Fruit fly (Drosophila melanogaster) whole organism, embryonic: Measurements from ENCODE around the gene xmas.

Experiments used
- Awh ChIP-seq: fragments of 200-800 bp; sonication (Bioruptor generic); IDR thresholded peaks from 2 replicates; pipeline ENCODE4, ENCODE4 v1.3.6; 2022; ENCODE audit warnings: missing biosample characterization, missing genetic modification characterization
- B-H1 ChIP-seq: fragments of 200-800 bp; sonication (Bioruptor generic); IDR thresholded peaks from 3 replicates; pipeline ENCODE4 v1.3.6; 2022; ENCODE audit warnings: missing biosample characterization, missing genetic modification characterization
- Blimp-1 ChIP-seq: fragments of 200-800 bp; sonication (Bioruptor generic); optimal IDR thresholded peaks from 3 replicates; lab custom pipeline; 2018; ENCODE audit warnings: missing biosample characterization, missing genetic modification characterization, mild to moderate bottlenecking, moderate library complexity, missing genetic modification reagents
- CG10209 ChIP-seq: fragments of 200-800 bp; sonication (Bioruptor generic); optimal IDR thresholded peaks from 3 replicates; lab custom pipeline; 2017; ENCODE audit warnings: missing biosample characterization, mild to moderate bottlenecking, missing genetic modification characterization, missing genetic modification reagents
- CG10321 ChIP-seq: fragments of 200-800 bp; sonication (Bioruptor generic); IDR thresholded peaks from 2 replicates; pipeline ENCODE4 v1.3.6; 2022; ENCODE audit warnings: missing biosample characterization, missing genetic modification characterization
- CG12299 ChIP-seq: fragments of 200-800 bp; sonication (Bioruptor generic); optimal IDR thresholded peaks from 2 replicates; lab custom pipeline; 2018; ENCODE audit warnings: missing biosample characterization, mild to moderate bottlenecking, missing genetic modification characterization
- CG13296 ChIP-seq: fragments of 200-800 bp; sonication (Bioruptor generic); optimal IDR thresholded peaks from 3 replicates; lab custom pipeline; 2018; ENCODE audit warnings: missing biosample characterization, mild to moderate bottlenecking, missing genetic modification characterization
- CG17186 ChIP-seq: fragments of 200-800 bp; sonication (Bioruptor generic); optimal IDR thresholded peaks from 3 replicates; lab custom pipeline; 2017; ENCODE audit warnings: missing biosample characterization, missing genetic modification reagents, missing genetic modification characterization
- CG17328 ChIP-seq: fragments of 200-800 bp; sonication (Bioruptor generic); IDR thresholded peaks from 2 replicates; pipeline ENCODE4 v1.3.6; 2022; ENCODE audit warnings: missing biosample characterization, missing genetic modification characterization
- CG17361 ChIP-seq: fragments of 200-800 bp; sonication (Bioruptor generic); IDR thresholded peaks from 3 replicates; pipeline ENCODE4 v1.3.6; 2022; ENCODE audit warnings: missing biosample characterization, missing genetic modification characterization
- CG17829 ChIP-seq: fragments of 200-800 bp; optimal IDR thresholded peaks from 2 replicates; lab custom pipeline; 2019; ENCODE audit warnings: missing biosample characterization, mild to moderate bottlenecking, missing genetic modification characterization, moderate library complexity
- CG2199 ChIP-seq: fragments of 200-800 bp; sonication (Bioruptor generic); IDR thresholded peaks from 3 replicates; pipeline ENCODE4 v1.3.6; 2022; ENCODE audit warnings: missing biosample characterization, missing genetic modification characterization
- CG2678 ChIP-seq: fragments of 200-800 bp; sonication (Bioruptor generic); optimal IDR thresholded peaks from 3 replicates; lab custom pipeline; 2019; ENCODE audit warnings: missing biosample characterization, mild to moderate bottlenecking, missing genetic modification characterization, moderate library complexity
- CG34422 ChIP-seq: fragments of 200-800 bp; sonication (Bioruptor generic); IDR thresholded peaks from 3 replicates; pipeline ENCODE4 v1.3.6; 2022; ENCODE audit warnings: missing biosample characterization, missing genetic modification characterization
- CG6175 ChIP-seq: fragments of 200-800 bp; sonication (Bioruptor generic); IDR thresholded peaks from 3 replicates; pipeline ENCODE4 v1.3.6; 2022; ENCODE audit warnings: missing biosample characterization, missing genetic modification characterization
- CG6254 ChIP-seq: fragments of 200-800 bp; sonication (Bioruptor generic); optimal IDR thresholded peaks from 3 replicates; lab custom pipeline; 2017; ENCODE audit warnings: mild to moderate bottlenecking, missing biosample characterization, missing genetic modification reagents, missing genetic modification characterization
- CG7556 ChIP-seq: fragments of 200-800 bp; sonication (Bioruptor generic); optimal IDR thresholded peaks from 2 replicates; lab custom pipeline; 2017; ENCODE audit warnings: missing biosample characterization, mild to moderate bottlenecking, missing genetic modification characterization
- CG7839 ChIP-seq: fragments of 200-800 bp; sonication (Bioruptor generic); optimal IDR thresholded peaks from 3 replicates; lab custom pipeline; 2018; ENCODE audit warnings: missing biosample characterization, mild to moderate bottlenecking, missing genetic modification characterization, moderate library complexity
- CG9932 ChIP-seq: fragments of 200-800 bp; sonication (Bioruptor generic); IDR thresholded peaks from 2 replicates; pipeline ENCODE4 v1.3.6; 2022; ENCODE audit warnings: missing biosample characterization, missing genetic modification characterization
- CkIIα-i1 ChIP-seq: fragments of 200-800 bp; sonication (Bioruptor generic); IDR thresholded peaks from 2 replicates; pipeline ENCODE4 v1.3.6; 2022; ENCODE audit warnings: missing biosample characterization, missing genetic modification characterization
- CrebB ChIP-seq: fragments of 200-800 bp; sonication (Bioruptor generic); optimal IDR thresholded peaks from 3 replicates; lab custom pipeline; 2018; ENCODE audit warnings: missing biosample characterization, mild to moderate bottlenecking, missing genetic modification characterization
- Dbx ChIP-seq: fragments of 200-800 bp; sonication (Bioruptor generic); IDR thresholded peaks from 3 replicates; pipeline ENCODE4 v1.3.6; 2022; ENCODE audit warnings: missing biosample characterization, missing genetic modification characterization
- Deaf1 ChIP-seq: fragments of 200-800 bp; optimal IDR thresholded peaks from 3 replicates; lab custom pipeline; 2019; ENCODE audit warnings: missing biosample characterization, mild to moderate bottlenecking, missing genetic modification characterization, moderate library complexity
- Elba2 ChIP-seq: fragments of 200-800 bp; sonication (Bioruptor generic); optimal IDR thresholded peaks from 3 replicates; lab custom pipeline; 2016; ENCODE audit warnings: missing biosample characterization, missing genetic modification characterization
- Fer1 ChIP-seq: fragments of 200-800 bp; sonication (Bioruptor generic); optimal IDR thresholded peaks from 2 replicates; lab custom pipeline; 2017; ENCODE audit warnings: missing biosample characterization, mild to moderate bottlenecking, missing genetic modification characterization
- Hr3 ChIP-seq: fragments of 200-800 bp; sonication (Bioruptor generic); optimal IDR thresholded peaks from 3 replicates; lab custom pipeline; 2016; ENCODE audit warnings: missing biosample characterization, missing genetic modification characterization
- Nf-YC ChIP-seq: fragments of 200-800 bp; optimal IDR thresholded peaks from 3 replicates; lab custom pipeline; 2019; ENCODE audit warnings: missing biosample characterization, mild to moderate bottlenecking, missing genetic modification characterization, moderate library complexity
- Ptx1 ChIP-seq: fragments of 200-800 bp; sonication (Bioruptor generic); IDR thresholded peaks from 2 replicates; pipeline ENCODE4 v1.3.6; 2022; ENCODE audit warnings: missing biosample characterization, missing genetic modification characterization
- Rfx ChIP-seq: fragments of 200-800 bp; sonication (Bioruptor generic); IDR thresholded peaks from 2 replicates; pipeline ENCODE4 v1.3.6; 2022; ENCODE audit warnings: missing biosample characterization, missing genetic modification characterization
- Vsx1 ChIP-seq: fragments of 200-800 bp; sonication (Bioruptor generic); optimal IDR thresholded peaks from 2 replicates; lab custom pipeline; 2017; ENCODE audit warnings: missing biosample characterization, mild to moderate bottlenecking, missing genetic modification characterization, missing genetic modification reagents
- ase ChIP-seq: fragments of 200-800 bp; sonication (Bioruptor generic); IDR thresholded peaks from 3 replicates; pipeline ENCODE4 v1.3.6; 2022; ENCODE audit warnings: missing biosample characterization, missing genetic modification characterization
- cas ChIP-seq: fragments of 200-800 bp; sonication (Bioruptor generic); IDR thresholded peaks from 2 replicates; pipeline ENCODE4 v1.3.6; 2022; ENCODE audit warnings: missing biosample characterization, missing genetic modification characterization
- cato ChIP-seq: fragments of 200-800 bp; sonication (Bioruptor generic); optimal IDR thresholded peaks from 2 replicates; lab custom pipeline; 2016; ENCODE audit warnings: missing biosample characterization, missing genetic modification characterization, borderline replicate concordance
- crc ChIP-seq: fragments of 200-800 bp; sonication (Bioruptor generic); optimal IDR thresholded peaks from 2 replicates; lab custom pipeline; 2016; ENCODE audit warnings: missing biosample characterization, missing genetic modification characterization
- dmrt99B ChIP-seq: fragments of 200-800 bp; sonication (Bioruptor generic); optimal IDR thresholded peaks from 2 replicates; lab custom pipeline; 2018; ENCODE audit warnings: missing biosample characterization, mild to moderate bottlenecking, missing genetic modification characterization, moderate library complexity
- ewg ChIP-seq: fragments of 200-800 bp; sonication (Bioruptor generic); optimal IDR thresholded peaks from 3 replicates; lab custom pipeline; 2017; ENCODE audit warnings: mild to moderate bottlenecking, missing biosample characterization, missing genetic modification reagents, missing genetic modification characterization
- fd3F ChIP-seq: fragments of 200-800 bp; sonication (Bioruptor generic); optimal IDR thresholded peaks from 2 replicates; lab custom pipeline; 2018; ENCODE audit warnings: missing biosample characterization, mild to moderate bottlenecking, missing genetic modification characterization, moderate library complexity
- hkb ChIP-seq, 2 experiments: fragments of 200-800 bp in 1 of 2; fragments of >200 bp in 1 of 2; sonication (Bioruptor generic) in 1 of 2; IDR thresholded peaks in 1 of 2; optimal IDR thresholded peaks in 1 of 2; 2 replicates each; pipeline versions ENCODE4 v1.3.6 to Lab custom; 2017 to 2022; ENCODE audit warnings: missing biosample characterization in 1 of 2, missing genetic modification characterization in 1 of 2
- lbe ChIP-seq: fragments of 200-800 bp; sonication (Bioruptor generic); optimal IDR thresholded peaks from 2 replicates; lab custom pipeline; 2016; ENCODE audit warnings: missing biosample characterization, mild to moderate bottlenecking, missing genetic modification characterization
- lilli ChIP-seq: fragments of 200-800 bp; sonication (Bioruptor generic); optimal IDR thresholded peaks from 3 replicates; lab custom pipeline; 2016; ENCODE audit warnings: missing biosample characterization, missing genetic modification characterization
- nmo ChIP-seq: fragments of 200-800 bp; sonication (Bioruptor generic); optimal IDR thresholded peaks from 2 replicates; lab custom pipeline; 2018; ENCODE audit warnings: missing biosample characterization, mild to moderate bottlenecking, missing genetic modification characterization, moderate library complexity
- pfk ChIP-seq: fragments of 200-800 bp; sonication (Bioruptor generic); optimal IDR thresholded peaks from 2 replicates; lab custom pipeline; 2018; ENCODE audit warnings: missing biosample characterization, mild to moderate bottlenecking, missing genetic modification characterization, moderate library complexity
- pho ChIP-seq: fragments of 200-800 bp; sonication (Bioruptor generic); optimal IDR thresholded peaks from 2 replicates; lab custom pipeline; 2016; ENCODE audit warnings: missing biosample characterization, missing genetic modification characterization
- seq ChIP-seq: fragments of 200-800 bp; sonication (Bioruptor generic); IDR thresholded peaks from 2 replicates; pipeline ENCODE4 v1.3.6; 2022; ENCODE audit warnings: missing biosample characterization, missing genetic modification characterization
- sug ChIP-seq: fragments of 200-800 bp; optimal IDR thresholded peaks from 2 replicates; lab custom pipeline; 2019; ENCODE audit warnings: missing biosample characterization, mild to moderate bottlenecking, missing genetic modification characterization, moderate library complexity
- tap ChIP-seq: fragments of 200-800 bp; optimal IDR thresholded peaks from 3 replicates; lab custom pipeline; 2019; ENCODE audit warnings: missing biosample characterization, mild to moderate bottlenecking, missing genetic modification characterization, moderate library complexity
- tgo ChIP-seq: fragments of 200-800 bp; sonication (Bioruptor generic); IDR thresholded peaks from 3 replicates; pipeline ENCODE4 v1.3.6; 2022; ENCODE audit warnings: missing biosample characterization, missing genetic modification characterization
- vvl ChIP-seq: fragments of 200-800 bp; sonication (Bioruptor generic); IDR thresholded peaks from 2 replicates; pipeline ENCODE4 v1.3.6; 2022; ENCODE audit warnings: missing biosample characterization, missing genetic modification characterization
- wdn ChIP-seq: fragments of 200-800 bp; sonication (Bioruptor generic); IDR thresholded peaks from 2 replicates; pipeline ENCODE4 v1.3.6; 2022; ENCODE audit warnings: missing biosample characterization, missing genetic modification characterization
- zen ChIP-seq: fragments of 200-800 bp; sonication (Bioruptor generic); optimal IDR thresholded peaks from 3 replicates; lab custom pipeline; 2018; ENCODE audit warnings: missing biosample characterization, mild to moderate bottlenecking, missing genetic modification characterization, moderate library complexity

The xmas gene

DNA sequence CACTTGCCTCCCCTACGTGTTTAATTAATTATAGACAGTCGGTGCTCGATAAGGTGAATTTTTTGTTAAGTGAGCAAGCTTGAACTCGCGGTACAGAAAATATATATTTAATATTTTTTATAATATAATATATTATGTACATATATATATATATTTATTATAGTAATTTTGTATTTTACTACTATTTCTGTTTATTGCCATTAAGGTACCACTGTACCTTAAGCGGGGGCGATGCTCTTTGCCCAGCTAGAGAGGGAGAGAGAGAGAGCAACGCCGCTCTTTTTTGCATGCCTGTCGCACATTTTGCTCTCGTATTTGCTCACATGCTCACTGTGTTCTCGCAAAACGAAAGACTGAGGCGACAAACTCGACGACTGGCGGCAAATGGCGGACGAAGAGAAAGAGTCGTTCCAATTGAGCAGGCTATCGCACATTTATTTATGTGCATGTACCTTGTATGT lies 11.4 kb upstream of the xmas start (continued):
- TF ChIP-seq CG7839 = peak; percentile 65
- peak; percentile 22 for TF ChIP-seq zen (tag; lab: Kevin White, UChicago)
- peak; percentile 68 for TF ChIP-seq CG2678 (tag; lab: Kevin White, UChicago)
- peak; percentile 20 for TF ChIP-seq sug
- peak; percentile 71 for TF ChIP-seq Rfx
- TF ChIP-seq Awh (GFP tag; lab: Robert Waterston, UW) = 0 out of 2 replicates have a peak, but pooled peaks have one; percentile 23
- TF ChIP-seq ewg (GFP tag; lab: Kevin White, UChicago) = no peak
- TF ChIP-seq CG7556 = peak; percentile 22
- TF ChIP-seq Fer1 = peak; percentile 61
- peak; percentile 50 for TF ChIP-seq dmrt99B (tag; lab: Kevin White, UChicago)
- TF ChIP-seq CG17186 (GFP tag; lab: Kevin White, UChicago) = no peak
- TF ChIP-seq CG6254 (GFP tag; lab: Kevin White, UChicago) = no peak
- peak; percentile 13 for TF ChIP-seq Deaf1 (tag; lab: Kevin White, UChicago)
- peak; percentile 49; the same call in 1 of the 3 replicates for TF ChIP-seq Dbx (GFP tag; lab: Robert Waterston, UW)
- TF ChIP-seq CG13296 (GFP tag; lab: Kevin White, UChicago) = peak; percentile 72
- peak; percentile 58 for TF ChIP-seq tgo (GFP tag; lab: Robert Waterston, UW)
- TF ChIP-seq B-H1 (GFP tag; lab: Robert Waterston, UW) = peak; percentile 17; the same call in 1 of the 3 replicates
- peak; percentile 55 for TF ChIP-seq Ptx1 (GFP tag; lab: Robert Waterston, UW)
- no peak for TF ChIP-seq pfk (GFP tag; lab: Kevin White, UChicago)
- no peak for TF ChIP-seq crc (GFP tag; lab: Kevin White, UChicago)
- no peak for TF ChIP-seq pho (GFP tag; lab: Kevin White, UChicago)
- 0 out of 2 replicates have a peak, but pooled peaks have one; percentile 36 for TF ChIP-seq wdn (GFP tag; lab: Robert Waterston, UW)
- no peak for TF ChIP-seq cato
- no peak for TF ChIP-seq Vsx1
- peak; percentile 12 for TF ChIP-seq Hr3 (GFP tag; lab: Kevin White, UChicago)
- TF ChIP-seq CG17328 = peak; percentile 54; the same call in 1 of the 2 replicates
- TF ChIP-seq cas (GFP tag; lab: Robert Waterston, UW) = 0 out of 2 replicates have a peak, but pooled peaks have one; percentile 18
- peak; percentile 26 for TF ChIP-seq CG17829
- TF ChIP-seq CG17361 = 0 out of 3 replicates have a peak, but pooled peaks have one; percentile 35
- TF ChIP-seq nmo (GFP tag; lab: Kevin White, UChicago) = peak; percentile 25
- TF ChIP-seq CG10209 (GFP tag; lab: Kevin White, UChicago) = peak; percentile 39
- TF ChIP-seq seq (GFP tag; lab: Robert Waterston, UW) = peak; percentile 50; the same call in 1 of the 2 replicates
- TF ChIP-seq Blimp-1 (GFP tag; lab: Kevin White, UChicago) = peak; percentile 2
- peak; percentile 41 for TF ChIP-seq Nf-YC
- peak; percentile 35 for TF ChIP-seq lbe (GFP tag; lab: Kevin White, UChicago)
- 0 out of 3 replicates have a peak, but pooled peaks have one; percentile 29 for TF ChIP-seq CG34422 (GFP tag; lab: Robert Waterston, UW)
- TF ChIP-seq ase = no peak
- no peak for TF ChIP-seq CrebB (tag; lab: Kevin White, UChicago)
- no peak for TF ChIP-seq CG10321
- TF ChIP-seq lilli (GFP tag; lab: Kevin White, UChicago) = peak; percentile 1
- peak; percentile 79 for TF ChIP-seq CG9932 (GFP tag; lab: Robert Waterston, UW)
- TF ChIP-seq CG12299 (tag; lab: Kevin White, UChicago) = no peak
- no peak for TF ChIP-seq CkIIα-i1 (GFP tag; lab: Robert Waterston, UW)
- no peak for TF ChIP-seq CG6175 (GFP tag; lab: Robert Waterston, UW)
- TF ChIP-seq Elba2 (GFP tag; lab: Kevin White, UChicago) = peak; percentile 77
- no peak for TF ChIP-seq CG2199 (GFP tag; lab: Robert Waterston, UW)
- no peak for TF ChIP-seq hkb (optimal IDR thresholded peaks at IDR 0.05; lab: Kevin White, UChicago)
- peak; percentile 55; the same call in 1 of the 2 replicates for TF ChIP-seq hkb (GFP tag; IDR thresholded peaks at IDR 0.05; lab: Robert Waterston, UW)
- peak; percentile 58; the same call in 1 of the 2 replicates for TF ChIP-seq vvl (GFP tag; lab: Robert Waterston, UW)
- TF ChIP-seq tap = peak; percentile 16
- TF ChIP-seq fd3F (GFP tag; lab: Kevin White, UChicago) = peak; percentile 50
